Worm (Caenorhabditis elegans) whole organism, L1 larva: ENCODE results near the gene msp-142.

ENCODE experiments used
- C16A3.4 ChIP-seq: fragments of 150-350 bp; optimal IDR thresholded peaks from 2 replicates; lab custom pipeline; 2014; ENCODE audit warnings: missing biosample characterization, missing genetic modification characterization
- F16B12.6 ChIP-seq: fragments of 150-350 bp; optimal IDR thresholded peaks from 2 replicates; lab custom pipeline; 2014; ENCODE audit warnings: missing biosample characterization, missing genetic modification characterization
- alr-1 ChIP-seq: fragments of 200-800 bp; sonication (Bioruptor generic); optimal IDR thresholded peaks from 2 replicates; lab custom pipeline; 2018; ENCODE audit warnings: borderline replicate concordance, mild to moderate bottlenecking, missing genetic modification characterization, missing compliant biosample characterization
- ama-1 ChIP-seq: fragments of 150-350 bp; optimal IDR thresholded peaks from 2 replicates; lab custom pipeline; 2014
- ceh-82 ChIP-seq, 3 experiments: fragments of 150-350 bp in 1 of 3; sonication (generic microtip) in 2 of 3; optimal IDR thresholded peaks; 2 replicates each; lab custom pipeline; 2014 to 2017; ENCODE audit warnings: missing biosample characterization in 3 of 3, missing genetic modification characterization in 3 of 3
- ceh-90 ChIP-seq: sonication (generic microtip); optimal IDR thresholded peaks from 2 replicates; lab custom pipeline; 2016; ENCODE audit warnings: missing genetic modification characterization, missing compliant biosample characterization
- ces-1 ChIP-seq: fragments of 150-350 bp; optimal IDR thresholded peaks from 2 replicates; lab custom pipeline; 2014; ENCODE audit warnings: missing biosample characterization, missing genetic modification reagents, missing genetic modification characterization
- dpl-1 ChIP-seq, 3 experiments: fragments of 150-350 bp in 2 of 3; sonication (generic microtip) in 1 of 3; optimal IDR thresholded peaks; 2 replicates each; lab custom pipeline; 2014 to 2017; ENCODE audit warnings: missing biosample characterization in 3 of 3, missing genetic modification characterization in 3 of 3, missing genetic modification reagents in 3 of 3
- efl-1 ChIP-seq, 4 experiments: fragments of 150-350 bp; optimal IDR thresholded peaks in 3 of 4; peaks in 1 of 4; 1 replicate in 1 of 4; 2 replicates in 3 of 4; lab custom pipeline; 2014; ENCODE audit warnings: missing biosample characterization in 2 of 4, missing genetic modification characterization in 2 of 4, missing genetic modification reagents in 2 of 4
- egl-13 ChIP-seq: sonication (generic microtip); optimal IDR thresholded peaks from 2 replicates; lab custom pipeline; 2016; ENCODE audit warnings: missing genotype, missing genetic modification reagents, missing genetic modification characterization, missing compliant biosample characterization
- egl-27 ChIP-seq, 2 experiments: fragments of 150-350 bp in 1 of 2; sonication (generic microtip); optimal IDR thresholded peaks; 3 replicates each; lab custom pipeline; 2017 to 2018; ENCODE audit warnings: missing biosample characterization in 2 of 2, missing genetic modification characterization in 2 of 2, missing genetic modification reagents in 2 of 2
- elt-2 ChIP-seq: sonication (generic microtip); optimal IDR thresholded peaks from 2 replicates; lab custom pipeline; 2016; ENCODE audit warnings: missing genetic modification characterization, mild to moderate bottlenecking, inconsistent platforms, missing compliant biosample characterization, missing genetic modification reagents
- fkh-4 ChIP-seq: sonication (generic microtip); optimal IDR thresholded peaks from 2 replicates; lab custom pipeline; 2016; ENCODE audit warnings: missing compliant biosample characterization, missing genetic modification characterization, borderline replicate concordance
- grh-1 ChIP-seq: fragments of 200-800 bp; sonication (Bioruptor generic); IDR thresholded peaks from 2 replicates; pipeline ENCODE4 v1.3.6; 2022; ENCODE audit warnings: missing genetic modification reagents, missing genetic modification characterization, missing compliant biosample characterization
- irx-1 ChIP-seq: sonication (generic microtip); optimal IDR thresholded peaks from 2 replicates; lab custom pipeline; 2016; ENCODE audit warnings: missing genetic modification characterization, missing compliant biosample characterization
- isw-1 ChIP-seq: fragments of 200-800 bp; sonication (Bioruptor generic); IDR thresholded peaks from 2 replicates; pipeline ENCODE4 v1.3.6; 2022; ENCODE audit warnings: missing genetic modification characterization, missing compliant biosample characterization
- lin-13 ChIP-seq: fragments of 150-350 bp; optimal IDR thresholded peaks from 2 replicates; lab custom pipeline; 2014; ENCODE audit warnings: missing biosample characterization, missing genetic modification reagents, missing genetic modification characterization
- lin-15B ChIP-seq: fragments of 150-350 bp; sonication (generic microtip); optimal IDR thresholded peaks from 3 replicates; lab custom pipeline; 2014; ENCODE audit warnings: missing biosample characterization, missing genetic modification characterization
- lin-35 ChIP-seq, 2 experiments: fragments of 150-350 bp; optimal IDR thresholded peaks; 2 replicates each; lab custom pipeline; 2014; ENCODE audit warnings: missing biosample characterization in 2 of 2, missing genetic modification characterization in 2 of 2, missing genetic modification reagents in 2 of 2
- lin-39 ChIP-seq: fragments of 150-350 bp; optimal IDR thresholded peaks from 2 replicates; lab custom pipeline; 2014; ENCODE audit warnings: missing biosample characterization, missing genetic modification reagents, missing genetic modification characterization
- mdl-1 ChIP-seq, 2 experiments: fragments of 150-350 bp; optimal IDR thresholded peaks; 2 replicates each; lab custom pipeline; 2014 to 2017; ENCODE audit warnings: missing biosample characterization in 2 of 2, missing genetic modification characterization in 2 of 2, inconsistent platforms in 1 of 2
- mef-2 ChIP-seq: fragments of 150-350 bp; optimal IDR thresholded peaks from 2 replicates; lab custom pipeline; 2014; ENCODE audit warnings: missing biosample characterization, missing genetic modification characterization
- nhr-11 ChIP-seq: fragments of 150-350 bp; optimal IDR thresholded peaks from 2 replicates; lab custom pipeline; 2014; ENCODE audit warnings: missing biosample characterization, missing genetic modification characterization
- nhr-19 ChIP-seq: fragments of 200-800 bp; sonication (Bioruptor generic); conservative IDR thresholded peaks from 2 replicates; pipeline ENCODE4 v1.3.6; 2022; ENCODE audit warnings: missing genetic modification characterization, missing compliant biosample characterization
- nhr-28 ChIP-seq: fragments of 150-350 bp; optimal IDR thresholded peaks from 2 replicates; lab custom pipeline; 2014; ENCODE audit warnings: missing biosample characterization, missing genetic modification characterization
- nhr-71 ChIP-seq: sonication (generic microtip); optimal IDR thresholded peaks from 2 replicates; lab custom pipeline; 2016; ENCODE audit warnings: mild to moderate bottlenecking, missing genetic modification characterization, moderate library complexity, missing compliant biosample characterization
- nhr-76 ChIP-seq: sonication (generic microtip); optimal IDR thresholded peaks from 2 replicates; lab custom pipeline; 2017; ENCODE audit warnings: missing biosample characterization, missing genetic modification characterization
- nhr-77 ChIP-seq: fragments of 150-350 bp; optimal IDR thresholded peaks from 2 replicates; lab custom pipeline; 2014; ENCODE audit warnings: missing biosample characterization, missing genetic modification characterization
- pqm-1 ChIP-seq: sonication (generic microtip); optimal IDR thresholded peaks from 3 replicates; lab custom pipeline; 2017; ENCODE audit warnings: missing biosample characterization, missing genetic modification characterization
- rnt-1 ChIP-seq: sonication (generic microtip); optimal IDR thresholded peaks from 2 replicates; lab custom pipeline; 2016; ENCODE audit warnings: mild to moderate bottlenecking, missing genetic modification characterization, moderate library complexity, missing compliant biosample characterization
- skn-1 ChIP-seq: fragments of 150-350 bp; optimal IDR thresholded peaks from 2 replicates; lab custom pipeline; 2014; ENCODE audit warnings: missing biosample characterization, missing genetic modification characterization
- snu-23 ChIP-seq: sonication (generic microtip); optimal IDR thresholded peaks from 2 replicates; lab custom pipeline; 2016; ENCODE audit warnings: missing genetic modification characterization, missing compliant biosample characterization
- swsn-7 ChIP-seq: sonication (generic microtip); optimal IDR thresholded peaks from 2 replicates; lab custom pipeline; 2016; ENCODE audit warnings: missing genetic modification characterization, missing compliant biosample characterization
- tbx-2 ChIP-seq: sonication (generic microtip); optimal IDR thresholded peaks from 2 replicates; lab custom pipeline; 2016; ENCODE audit warnings: missing genetic modification characterization, missing compliant biosample characterization
- unc-98 ChIP-seq: fragments of 200-800 bp; sonication (Bioruptor generic); IDR thresholded peaks from 2 replicates; pipeline ENCODE4 v1.3.6; 2022; ENCODE audit warnings: missing genetic modification characterization, missing compliant biosample characterization
- xbp-1 ChIP-seq: sonication (generic microtip); optimal IDR thresholded peaks from 2 replicates; lab custom pipeline; 2016; ENCODE audit warnings: missing genetic modification characterization, missing compliant biosample characterization
- ztf-11 ChIP-seq, 2 experiments: sonication (generic microtip); optimal IDR thresholded peaks; 2 replicates each; lab custom pipeline; 2016 to 2017; ENCODE audit warnings: missing genetic modification characterization in 2 of 2, missing biosample characterization in 1 of 2, missing compliant biosample characterization in 1 of 2
- ztf-4 ChIP-seq: fragments of 150-350 bp; optimal IDR thresholded peaks from 2 replicates; lab custom pipeline; 2014; ENCODE audit warnings: missing biosample characterization, missing genetic modification characterization

The msp-142 gene

DNA sequence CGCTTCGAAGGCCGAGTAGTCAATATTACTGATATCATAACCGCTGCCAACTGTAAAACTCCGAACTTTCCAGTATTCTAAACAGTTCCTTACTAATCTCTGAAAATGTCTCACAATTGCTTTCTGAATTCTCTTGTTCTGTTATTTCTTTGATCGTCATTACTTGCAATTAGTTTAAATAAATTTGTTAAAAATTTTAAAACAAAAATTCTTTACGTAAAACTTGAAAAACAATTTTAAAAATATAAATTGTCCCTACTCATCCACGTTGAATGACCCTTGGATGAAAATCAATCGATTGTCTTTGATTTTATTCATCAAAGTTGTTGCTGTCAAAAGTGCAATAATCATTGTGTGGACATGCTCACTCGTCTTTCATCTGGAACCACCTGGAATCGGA is 3.5 kb upstream of the msp-142 start, which contains the start of gene acdh-8:
Gene acdh-8 (plus strand): TSS at position 301 of the 400 bp plus-strand sequence.
- no peak for TF ChIP-seq snu-23 (GFP tag; lab: Kevin White, UChicago)
- no peak for TF ChIP-seq unc-98 (GFP tag; lab: Robert Waterston, UW)
- TF ChIP-seq lin-13, result no peak
- TF ChIP-seq mef-2, result no peak
- no peak for TF ChIP-seq isw-1
- TF ChIP-seq ama-1 (lab: Kevin White, UChicago), result no peak
- no peak for TF ChIP-seq nhr-71
- TF ChIP-seq irx-1, result no peak
- no peak for TF ChIP-seq fkh-4 (tag; lab: Kevin White, UChicago)
- no peak for TF ChIP-seq ztf-4 (tag; lab: Kevin White, UChicago)
- TF ChIP-seq nhr-77 (tag; lab: Kevin White, UChicago), result no peak
- TF ChIP-seq xbp-1 (tag; lab: Kevin White, UChicago), result no peak
- TF ChIP-seq nhr-76 (tag; lab: Kevin White, UChicago), result no peak

ce11 chrII:5799553-5799952 is 1.8 kb downstream of the msp-142 start, which contains the start of gene K05F1.8:
TSS of gene K05F1.8 (minus strand) at chrII:5799653.
- TF ChIP-seq swsn-7 (tag; lab: Kevin White, UChicago), result no peak
- no peak for TF ChIP-seq dpl-1 (GFP tag; optimal IDR thresholded peaks at IDR 0.05; lab: Kevin White, UChicago)
- no peak for TF ChIP-seq skn-1 (tag; lab: Kevin White, UChicago)
- no peak for TF ChIP-seq F16B12.6 (tag; lab: Kevin White, UChicago)
- no peak for TF ChIP-seq nhr-11 (tag; lab: Kevin White, UChicago)
- TF ChIP-seq nhr-71, result no peak
- TF ChIP-seq fkh-4 (tag; lab: Kevin White, UChicago), result no peak
- TF ChIP-seq nhr-76 (tag; lab: Kevin White, UChicago), result no peak
- no peak for TF ChIP-seq lin-39 (tag; lab: Kevin White, UChicago)
- TF ChIP-seq ztf-11 (tag; optimal IDR thresholded peaks at IDR 0.05; lab: Kevin White, UChicago), result no peak
- TF ChIP-seq xbp-1 (tag; lab: Kevin White, UChicago), result no peak
- TF ChIP-seq, all 84 proteins: peak for 0

- TF ChIP-seq rnt-1 (no peak), nhr-19 (no peak), nhr-28 (tag; lab: Kevin White, UChicago) (no peak), swsn-7 (tag; lab: Kevin White, UChicago) (no peak), egl-27 (tag; optimal IDR thresholded peaks at IDR 0.05; lab: Kevin White, UChicago) (no peak), ceh-90 (tag; lab: Kevin White, UChicago) (no peak), egl-13 (no peak), lin-15B (tag; lab: Kevin White, UChicago) (no peak), grh-1 (no peak), snu-23 (GFP tag; lab: Kevin White, UChicago) (no peak), alr-1 (no peak), mdl-1 (tag; optimal IDR thresholded peaks at IDR 0.05; lab: Kevin White, UChicago) (no peak), ztf-4 (tag; lab: Kevin White, UChicago) (no peak), pqm-1 (no peak), ceh-82 (tag; optimal IDR thresholded peaks at IDR 0.05; lab: Kevin White, UChicago) (no peak)
Observed at ce11 chrII:5801075-5801474, 3.3 kb downstream of the msp-142 start, which contains the start of the genes K05F1.9 and K05F1.1. TSS of gene K05F1.9 (minus strand) at chrII:5801175. TSS of gene K05F1.1 (plus strand) at chrII:5801382.

DNA sequence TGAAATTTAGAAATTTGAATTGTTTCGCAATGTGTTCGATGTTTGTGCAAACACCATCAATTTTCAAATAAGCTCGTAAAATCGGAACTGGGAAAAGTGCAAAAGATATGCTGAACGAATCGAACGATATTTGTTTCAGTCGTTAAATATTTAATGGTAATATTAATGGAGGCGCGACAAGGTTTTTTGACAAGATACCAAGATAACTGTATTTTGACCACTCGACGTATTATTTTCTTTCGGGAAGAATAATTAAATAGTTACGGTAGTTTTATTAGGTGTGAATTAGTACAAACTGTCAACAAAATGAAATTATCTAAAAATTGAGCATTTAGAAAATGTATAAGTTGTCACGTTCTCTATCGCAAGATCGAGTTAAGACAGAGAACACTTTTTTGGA is 6.6 kb downstream of the msp-142 start:
- TF ChIP-seq ces-1, result no peak

ce11 chrII:5805303-5805702 is 7.6 kb downstream of the msp-142 start, which contains the start of gene K05F1.10:
TSS of gene K05F1.10 (minus strand) at chrII:5805473.
- TF ChIP-seq elt-2, result peak; percentile 64
- TF ChIP-seq lin-35 (GFP tag; optimal IDR thresholded peaks at IDR 0.05; lab: Kevin White, UChicago), result no peak
- no peak for TF ChIP-seq ceh-82 (tag; optimal IDR thresholded peaks at IDR 0.05; lab: Kevin White, UChicago)
- no peak for TF ChIP-seq nhr-76 (tag; lab: Kevin White, UChicago)
- TF ChIP-seq tbx-2, result no peak
- no peak for TF ChIP-seq efl-1 (optimal IDR thresholded peaks at IDR 0.05; lab: Kevin White, UChicago)
- TF ChIP-seq efl-1 (GFP tag; optimal IDR thresholded peaks at IDR 0.05 in 1 of 2; lab: Kevin White, UChicago), result peak in 1 of 2 experiments; percentile 51
- TF ChIP-seq C16A3.4 (tag; lab: Kevin White, UChicago), result no peak
